Fruit fly (Drosophila melanogaster) whole organism, prepupa: ENCODE data around the gene Mo25.

Experiments
- Eip78C ChIP-seq: fragments of 200-800 bp; sonication (Bioruptor generic); peaks from one replicate; lab custom pipeline; 2016; ENCODE audit warnings: missing biosample characterization, missing genetic modification characterization
- Lpt ChIP-seq: fragments of 200-800 bp; sonication (Bioruptor generic); optimal IDR thresholded peaks from 3 replicates; lab custom pipeline; 2016; ENCODE audit warnings: missing biosample characterization, missing genetic modification characterization
- OdsH ChIP-seq: fragments of 200-800 bp; sonication (Bioruptor generic); optimal IDR thresholded peaks from 3 replicates; lab custom pipeline; 2016; ENCODE audit warnings: missing biosample characterization, missing genetic modification characterization
- topi ChIP-seq: fragments of 200-800 bp; sonication (Bioruptor generic); optimal IDR thresholded peaks from 3 replicates; lab custom pipeline; 2016; ENCODE audit warnings: missing biosample characterization, missing genetic modification characterization

DNA sequence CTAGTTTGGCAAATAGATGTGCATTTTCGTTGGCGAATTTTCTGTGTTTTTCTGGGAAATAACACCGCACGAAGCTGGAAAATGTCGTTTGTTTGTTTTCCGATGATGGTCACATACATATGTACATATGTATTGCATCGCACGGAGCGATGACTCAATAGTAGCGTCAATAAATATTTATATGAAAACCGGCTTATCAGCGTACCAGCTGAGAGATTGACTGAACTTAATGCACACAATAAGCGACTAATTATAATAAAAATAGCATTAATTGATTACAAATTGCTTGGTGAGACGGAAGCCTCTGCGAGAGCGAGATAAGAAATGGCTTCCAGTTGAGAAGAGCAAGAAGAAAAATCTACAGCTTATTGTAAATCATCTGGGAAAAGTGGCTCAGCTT is 29.2 kb upstream of the Mo25 start:
- no peak for TF ChIP-seq OdsH (GFP tag; lab: Kevin White, UChicago)
- no peak for TF ChIP-seq topi (GFP tag; lab: Kevin White, UChicago)
- TF ChIP-seq Eip78C (GFP tag; lab: Kevin White, UChicago): no peak
- TF ChIP-seq Lpt (GFP tag; lab: Kevin White, UChicago): no peak
